Worm (Caenorhabditis elegans): Measurements from ENCODE around the gene pros-1.

Gene pros-1

DNA sequence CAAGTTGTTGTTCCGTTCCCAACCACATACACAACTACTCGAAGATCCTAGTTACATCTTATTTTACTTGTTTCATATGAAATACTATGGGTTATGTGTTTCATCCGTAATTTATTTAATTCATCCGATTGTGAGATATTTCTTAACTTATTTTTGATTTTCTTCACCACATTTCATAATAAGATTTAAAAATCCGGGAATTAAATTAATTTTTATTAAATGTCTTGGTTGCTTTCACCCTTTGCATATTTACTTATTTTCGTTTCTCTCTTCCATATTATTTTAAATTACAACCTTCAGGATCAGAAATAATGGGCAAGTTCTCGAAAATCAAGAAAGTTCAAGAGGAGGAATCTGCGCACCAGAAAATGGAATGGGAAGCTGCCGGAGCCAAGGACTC is 21.4 kb upstream of the pros-1 start, which contains the start of gene K12H4.3:
TSS of gene K12H4.3 (plus strand) at position 301 of the 400 bp plus-strand sequence.
- TF ChIP-seq nhr-11 (tag; optimal IDR thresholded peaks at IDR 0.05): no peak
- TF ChIP-seq pros-1 (tag; optimal IDR thresholded peaks at IDR 0.05): no peak
- TF ChIP-seq elt-2 (tag; optimal IDR thresholded peaks at IDR 0.05): no peak
- no peak for TF ChIP-seq ceh-48 (tag; optimal IDR thresholded peaks at IDR 0.05)
- no peak for TF ChIP-seq hlh-30 (tag; optimal IDR thresholded peaks at IDR 0.05; ENCODE audit: insufficient read depth)
- no peak for TF ChIP-seq unc-3 (GFP tag; conservative IDR thresholded peaks at IDR 0.05)
- no peak for TF ChIP-seq unc-3 (tag; optimal IDR thresholded peaks at IDR 0.05)
- TF ChIP-seq lin-11 (tag; optimal IDR thresholded peaks at IDR 0.05): no peak
- TF ChIP-seq fkh-6 (tag; optimal IDR thresholded peaks at IDR 0.05): no peak
- TF ChIP-seq ceh-34 (tag; optimal IDR thresholded peaks at IDR 0.05): no peak
- TF ChIP-seq syd-9 (tag; optimal IDR thresholded peaks at IDR 0.05): no peak
- no peak for TF ChIP-seq dmd-4 (tag; optimal IDR thresholded peaks at IDR 0.05; ENCODE audit: borderline replicate concordance)
- no peak for TF ChIP-seq unc-42 (tag; optimal IDR thresholded peaks at IDR 0.05)
- no peak for TF ChIP-seq che-1 (tag; optimal IDR thresholded peaks at IDR 0.05)
- TF ChIP-seq ceh-45 (GFP tag; IDR thresholded peaks at IDR 0.05): no peak
- no peak for TF ChIP-seq ceh-2 (tag; optimal IDR thresholded peaks at IDR 0.05)
- no peak for TF ChIP-seq tbx-7 (tag; optimal IDR thresholded peaks at IDR 0.05)

- no peak for TF ChIP-seq pha-4 (tag; optimal IDR thresholded peaks at IDR 0.05)
- no peak for TF ChIP-seq C08G9.2 (tag; optimal IDR thresholded peaks at IDR 0.05)
- TF ChIP-seq F13H6.1 (tag; optimal IDR thresholded peaks at IDR 0.05): no peak
- no peak for TF ChIP-seq hlh-15 (tag; optimal IDR thresholded peaks at IDR 0.05)
- no peak for TF ChIP-seq hlh-8 (tag; optimal IDR thresholded peaks at IDR 0.05)
- TF ChIP-seq unc-3 (GFP tag; conservative IDR thresholded peaks at IDR 0.05): no peak
- no peak for TF ChIP-seq unc-3 (tag; optimal IDR thresholded peaks at IDR 0.05)
- TF ChIP-seq fkh-6 (tag; optimal IDR thresholded peaks at IDR 0.05): no peak
Measured at ce11 chrIII:8047412-8047811, 19.7 kb upstream of the pros-1 start, which contains the start of gene K12H4.2. TSS of gene K12H4.2 (plus strand) at chrIII:8047712.

DNA sequence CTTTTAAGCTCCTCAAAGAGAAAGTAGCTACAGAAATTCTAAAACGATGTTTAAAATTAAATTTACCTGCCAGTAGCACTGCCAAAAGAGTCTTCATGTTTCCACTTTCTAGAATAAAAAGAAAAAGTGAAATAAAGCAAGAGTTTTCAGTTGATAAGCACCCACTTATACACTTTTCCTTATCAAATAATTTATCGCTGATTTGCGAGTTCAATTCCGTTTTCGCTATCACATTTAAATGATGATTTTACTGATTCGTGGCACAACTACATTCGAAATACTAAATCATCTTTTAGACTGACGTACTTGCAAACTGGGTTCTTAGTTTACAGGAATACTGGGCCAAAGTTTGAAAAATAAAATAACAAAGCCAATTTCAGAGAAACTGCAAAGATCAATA is 16.1 kb upstream of the pros-1 start, which contains the start of gene K12H4.7:
TSS of gene K12H4.7 (minus strand) at position 138 of the 400 bp plus-strand sequence.
- peak; percentile 33 for TF ChIP-seq elt-2 (tag; optimal IDR thresholded peaks at IDR 0.05)
- TF ChIP-seq nhr-11 (tag; optimal IDR thresholded peaks at IDR 0.05): no peak

DNA sequence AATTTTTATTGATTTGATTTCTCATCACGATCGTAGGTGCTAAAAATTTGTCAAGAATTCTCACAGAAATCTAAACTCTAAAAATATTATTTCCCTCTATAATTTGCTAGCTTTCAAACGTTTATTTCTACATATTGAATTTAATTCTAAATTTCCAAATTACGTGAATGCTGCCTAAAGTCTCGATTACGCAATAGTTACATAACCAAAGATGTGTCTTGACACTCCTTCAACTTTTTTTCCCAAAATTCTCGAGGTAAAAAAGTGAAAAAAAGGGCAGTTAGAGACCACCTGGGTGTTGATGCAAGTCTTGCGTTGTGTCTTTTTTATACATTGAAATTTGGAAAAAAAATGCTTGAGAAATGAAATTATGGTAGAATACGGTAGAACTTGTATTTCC is 15.3 kb upstream of the pros-1 start:
- no peak for TF ChIP-seq lin-11 (tag; optimal IDR thresholded peaks at IDR 0.05)
- no peak for TF ChIP-seq tbx-2 (tag; optimal IDR thresholded peaks at IDR 0.05)
- TF ChIP-seq unc-55 (GFP tag; optimal IDR thresholded peaks at IDR 0.05): no peak
- TF ChIP-seq dve-1 (tag; optimal IDR thresholded peaks at IDR 0.05): no peak
- TF ChIP-seq hlh-6 (tag; optimal IDR thresholded peaks at IDR 0.05): no peak
- TF ChIP-seq ceh-24 (tag; optimal IDR thresholded peaks at IDR 0.05): no peak
- no peak for TF ChIP-seq ceh-6 (GFP tag; optimal IDR thresholded peaks at IDR 0.05)
- TF ChIP-seq pax-1 (tag; optimal IDR thresholded peaks at IDR 0.05): no peak
- TF ChIP-seq sox-4 (tag; optimal IDR thresholded peaks at IDR 0.05): no peak

- no peak for TF ChIP-seq fkh-10 (GFP tag; optimal IDR thresholded peaks at IDR 0.05)
- TF ChIP-seq T23F11.4 (GFP tag; optimal IDR thresholded peaks at IDR 0.05): no peak
- no peak for TF ChIP-seq ceh-18 (tag; optimal IDR thresholded peaks at IDR 0.05)
- no peak for TF ChIP-seq hlh-13 (GFP tag; optimal IDR thresholded peaks at IDR 0.05)
- TF ChIP-seq lin-11 (tag; optimal IDR thresholded peaks at IDR 0.05): no peak
- TF ChIP-seq K09A11.1 (tag; optimal IDR thresholded peaks at IDR 0.05; ENCODE audit: insufficient read depth): no peak
- TF ChIP-seq ceh-14 (tag; optimal IDR thresholded peaks at IDR 0.05): no peak
- no peak for TF ChIP-seq Y22D7AL.16 (tag; optimal IDR thresholded peaks at IDR 0.05)
Measured at ce11 chrIII:8061114-8061513, 6.0 kb upstream of the pros-1 start.

Data from whole organism, late embryonic.